Worm (Caenorhabditis elegans) whole organism, L2 larva: ENCODE results near the gene dif-1.

Source experiments
- C34F6.9 ChIP-seq: fragments of 150-350 bp; optimal IDR thresholded peaks from 2 replicates; lab custom pipeline; 2014; ENCODE audit warnings: missing biosample characterization, missing genetic modification characterization
- F13H6.1 ChIP-seq: sonication (generic microtip); optimal IDR thresholded peaks from 2 replicates; lab custom pipeline; 2016; ENCODE audit warnings: missing genetic modification characterization, missing compliant biosample characterization
- R02D3.7 ChIP-seq: fragments of 150-350 bp; optimal IDR thresholded peaks from 2 replicates; lab custom pipeline; 2014; ENCODE audit warnings: missing biosample characterization, missing genetic modification characterization
- Y55F3AM.14 ChIP-seq: fragments of 200-800 bp; sonication (Bioruptor generic); optimal IDR thresholded peaks from 2 replicates; lab custom pipeline; 2018; ENCODE audit warnings: mild to moderate bottlenecking, missing genetic modification characterization, missing compliant biosample characterization
- alr-1 ChIP-seq: fragments of 150-350 bp; optimal IDR thresholded peaks from 2 replicates; lab custom pipeline; 2014; ENCODE audit warnings: missing biosample characterization, missing genetic modification characterization
- aly-2 ChIP-seq: fragments of 150-350 bp; optimal IDR thresholded peaks from 2 replicates; lab custom pipeline; 2014; ENCODE audit warnings: missing biosample characterization, missing genetic modification characterization
- blmp-1 ChIP-seq: sonication (generic microtip); optimal IDR thresholded peaks from 2 replicates; lab custom pipeline; 2017; ENCODE audit warnings: missing genetic modification characterization, mild to moderate bottlenecking, missing compliant biosample characterization, antibody characterized with exemption, moderate library complexity; ENCODE audit not compliant: insufficient read depth
- ceh-16 ChIP-seq: fragments of 150-350 bp; optimal IDR thresholded peaks from 2 replicates; lab custom pipeline; 2014; ENCODE audit warnings: missing biosample characterization, missing genetic modification characterization
- ceh-82 ChIP-seq: fragments of 150-350 bp; optimal IDR thresholded peaks from 2 replicates; lab custom pipeline; 2014; ENCODE audit warnings: missing biosample characterization, missing genetic modification characterization
- elt-1 ChIP-seq: fragments of 150-350 bp; optimal IDR thresholded peaks from 2 replicates; lab custom pipeline; 2014; ENCODE audit warnings: missing biosample characterization, missing genetic modification characterization
- fos-1 ChIP-seq: fragments of 150-350 bp; optimal IDR thresholded peaks from 2 replicates; lab custom pipeline; 2014; ENCODE audit warnings: missing biosample characterization, missing genetic modification characterization
- gmeb-1 ChIP-seq: fragments of 150-350 bp; optimal IDR thresholded peaks from 2 replicates; lab custom pipeline; 2014; ENCODE audit warnings: missing biosample characterization, missing genetic modification characterization
- lsy-2 ChIP-seq, 2 experiments: fragments of 150-350 bp in 1 of 2; sonication (generic microtip) in 1 of 2; optimal IDR thresholded peaks; 2 replicates each; lab custom pipeline; 2014 to 2017; ENCODE audit warnings: missing biosample characterization in 2 of 2, missing genetic modification characterization in 2 of 2
- mab-5 ChIP-seq: fragments of 150-350 bp; optimal IDR thresholded peaks from 2 replicates; lab custom pipeline; 2014; ENCODE audit warnings: missing biosample characterization, missing genetic modification characterization
- mbf-1 ChIP-seq: sonication (generic microtip); optimal IDR thresholded peaks from 2 replicates; lab custom pipeline; 2017; ENCODE audit warnings: missing biosample characterization, missing genetic modification characterization
- mdl-1 ChIP-seq, 2 experiments: fragments of 150-350 bp in 1 of 2; sonication (generic microtip) in 1 of 2; optimal IDR thresholded peaks; 2 replicates each; lab custom pipeline; 2017; ENCODE audit warnings: missing biosample characterization in 2 of 2, missing genetic modification characterization in 2 of 2
- nhr-10 ChIP-seq: sonication (generic microtip); optimal IDR thresholded peaks from 2 replicates; lab custom pipeline; 2017; ENCODE audit warnings: missing biosample characterization, missing genetic modification characterization
- nhr-11 ChIP-seq: fragments of 150-350 bp; optimal IDR thresholded peaks from 2 replicates; lab custom pipeline; 2014; ENCODE audit warnings: missing biosample characterization, missing genetic modification characterization
- nhr-12 ChIP-seq: fragments of 150-350 bp; optimal IDR thresholded peaks from 2 replicates; lab custom pipeline; 2014; ENCODE audit warnings: missing biosample characterization, missing genetic modification characterization
- nhr-129 ChIP-seq: fragments of 150-350 bp; optimal IDR thresholded peaks from 2 replicates; lab custom pipeline; 2014; ENCODE audit warnings: missing biosample characterization, missing genetic modification characterization
- nhr-21 ChIP-seq: fragments of 150-350 bp; optimal IDR thresholded peaks from 2 replicates; lab custom pipeline; 2014; ENCODE audit warnings: missing biosample characterization, missing genetic modification characterization
- nhr-25 ChIP-seq: fragments of 150-350 bp; sonication (generic microtip); optimal IDR thresholded peaks from 3 replicates; lab custom pipeline; 2014; ENCODE audit warnings: missing biosample characterization, missing genetic modification characterization
- sem-4 ChIP-seq: fragments of 150-350 bp; optimal IDR thresholded peaks from 2 replicates; lab custom pipeline; 2014; ENCODE audit warnings: missing biosample characterization, missing genetic modification reagents, missing genetic modification characterization
- skn-1 ChIP-seq: sonication (generic microtip); optimal IDR thresholded peaks from 2 replicates; lab custom pipeline; 2017; ENCODE audit warnings: missing biosample characterization, missing genetic modification characterization
- sma-3 ChIP-seq: sonication (generic microtip); optimal IDR thresholded peaks from 2 replicates; lab custom pipeline; 2016; ENCODE audit warnings: missing genetic modification reagents, missing genetic modification characterization, missing compliant biosample characterization
- sma-9 ChIP-seq, 2 experiments: fragments of 150-350 bp in 1 of 2; sonication (generic microtip) in 1 of 2; optimal IDR thresholded peaks; 2 replicates each; lab custom pipeline; 2014 to 2016; ENCODE audit warnings: missing genetic modification characterization in 2 of 2, mild to moderate bottlenecking in 1 of 2, missing biosample characterization in 1 of 2, missing compliant biosample characterization in 1 of 2, missing genetic modification reagents in 1 of 2, moderate library complexity in 1 of 2
- unc-39 ChIP-seq: fragments of 150-350 bp; optimal IDR thresholded peaks from 2 replicates; lab custom pipeline; 2014; ENCODE audit warnings: missing biosample characterization, missing genetic modification characterization
- unc-55 ChIP-seq: fragments of 150-350 bp; sonication (generic microtip); optimal IDR thresholded peaks from 3 replicates; lab custom pipeline; 2014; ENCODE audit warnings: missing biosample characterization, missing genetic modification reagents, missing genetic modification characterization
- unc-62 ChIP-seq: fragments of 150-350 bp; optimal IDR thresholded peaks from 2 replicates; lab custom pipeline; 2014; ENCODE audit warnings: missing biosample characterization, missing genetic modification reagents, missing genetic modification characterization
- zag-1 ChIP-seq: fragments of 150-350 bp; optimal IDR thresholded peaks from 2 replicates; lab custom pipeline; 2014; ENCODE audit warnings: missing biosample characterization, missing genetic modification characterization
- ztf-1 ChIP-seq: fragments of 200-800 bp; sonication (Bioruptor generic); conservative IDR thresholded peaks from 2 replicates; pipeline ENCODE4 v1.3.6; 2022; ENCODE audit warnings: missing genetic modification characterization, missing compliant biosample characterization
- ztf-4 ChIP-seq: fragments of 150-350 bp; optimal IDR thresholded peaks from 2 replicates; lab custom pipeline; 2014; ENCODE audit warnings: missing biosample characterization, missing genetic modification characterization

dif-1 gene

ce11 chrIV:7549844-7550243 is 3.0 kb downstream of the dif-1 start:
- TF ChIP-seq blmp-1 (no peak), fos-1 (tag; lab: Kevin White, UChicago) (peak; percentile 54), nhr-129 (tag; lab: Kevin White, UChicago) (peak; percentile 60), nhr-10 (tag; lab: Kevin White, UChicago) (no peak), mbf-1 (tag; lab: Kevin White, UChicago) (no peak), F13H6.1 (tag; lab: Kevin White, UChicago) (peak; percentile 19), lsy-2 (tag; optimal IDR thresholded peaks at IDR 0.05; lab: Kevin White, UChicago) (peak in 1 of 2 experiments; percentile 41), C34F6.9 (tag; lab: Kevin White, UChicago) (peak; percentile 28), skn-1 (peak; percentile 80)

ce11 chrIV:7547843-7548578 is 4.8 kb downstream of the dif-1 start, which contains the start of the genes cdd-2 and oef-1:
Gene cdd-2 (minus strand): TSS chrIV:7547893.
Gene oef-1 (plus strand): TSS chrIV:7548417.
- TF ChIP-seq nhr-11 (no peak), Y55F3AM.14 (GFP tag; lab: Kevin White, UChicago) (no peak), aly-2 (tag; lab: Kevin White, UChicago) (no peak), elt-1 (no peak), sem-4 (tag; lab: Kevin White, UChicago) (no peak), mab-5 (no peak), F13H6.1 (tag; lab: Kevin White, UChicago) (no peak), ztf-1 (GFP tag; lab: Robert Waterston, UW) (no peak), sma-3 (GFP tag; lab: Kevin White, UChicago) (no peak), R02D3.7 (tag; lab: Kevin White, UChicago) (no peak), unc-62 (GFP tag; lab: Kevin White, UChicago) (no peak), unc-55 (GFP tag; lab: Kevin White, UChicago) (no peak), nhr-12 (tag; lab: Kevin White, UChicago) (no peak), fos-1 (tag; lab: Kevin White, UChicago) (no peak), gmeb-1 (tag; lab: Kevin White, UChicago) (no peak), zag-1 (tag; lab: Kevin White, UChicago) (no peak), C34F6.9 (tag; lab: Kevin White, UChicago) (no peak), mdl-1 (tag; optimal IDR thresholded peaks at IDR 0.05; lab: Kevin White, UChicago) (no peak)

DNA sequence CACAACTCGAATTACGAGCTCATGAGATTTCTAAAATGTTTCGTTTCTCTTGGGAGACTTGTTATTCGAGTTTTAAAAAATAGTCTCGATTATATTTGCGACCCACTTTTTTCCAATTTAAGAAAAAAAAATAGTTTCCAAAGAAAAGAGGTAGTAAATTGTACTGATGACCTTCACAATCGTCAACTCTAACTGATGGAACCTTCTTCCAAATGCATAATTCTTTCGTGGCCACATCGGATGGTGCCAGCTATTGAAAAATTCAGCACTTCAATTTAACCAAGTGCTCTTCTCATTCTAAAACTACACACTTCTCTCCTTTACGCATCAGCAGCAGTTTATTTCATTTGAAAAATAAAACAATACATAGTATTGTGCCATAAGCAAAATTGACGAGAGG is 9.1 kb downstream of the dif-1 start:
- no peak for TF ChIP-seq ceh-16 (tag; lab: Kevin White, UChicago)
- TF ChIP-seq mdl-1 (tag; optimal IDR thresholded peaks at IDR 0.05; lab: Kevin White, UChicago) = no peak
- no peak for TF ChIP-seq unc-39 (tag; lab: Kevin White, UChicago)
- TF ChIP-seq sem-4 (tag; lab: Kevin White, UChicago) = no peak
- TF ChIP-seq alr-1 (tag; lab: Kevin White, UChicago) = no peak
- TF ChIP-seq R02D3.7 (tag; lab: Kevin White, UChicago) = no peak
- no peak for TF ChIP-seq gmeb-1 (tag; lab: Kevin White, UChicago)
- no peak for TF ChIP-seq nhr-21 (tag; lab: Kevin White, UChicago)
- TF ChIP-seq sma-9 (GFP tag; optimal IDR thresholded peaks at IDR 0.05; lab: Kevin White, UChicago) = no peak
- TF ChIP-seq sma-9 (tag; optimal IDR thresholded peaks at IDR 0.05; lab: Kevin White, UChicago) = no peak
- TF ChIP-seq nhr-10 (tag; lab: Kevin White, UChicago) = no peak
- TF ChIP-seq ceh-82 (tag; lab: Kevin White, UChicago) = no peak
- TF ChIP-seq nhr-11 = no peak
- TF ChIP-seq nhr-25 = no peak
- no peak for TF ChIP-seq Y55F3AM.14 (GFP tag; lab: Kevin White, UChicago)
- TF ChIP-seq C34F6.9 (tag; lab: Kevin White, UChicago) = no peak

- TF ChIP-seq zag-1 (tag; lab: Kevin White, UChicago) = peak; percentile 2
- no peak for TF ChIP-seq ztf-4 (tag; lab: Kevin White, UChicago)
These were observed 10.3 kb downstream of the dif-1 start, which contains the start of gene R05G6.10 for ce11 chrIV:7542485-7543001. Gene R05G6.10 (minus strand): TSS chrIV:7542535.
